Worm (Caenorhabditis elegans): ENCODE measurements around the gene acs-4.

The acs-4 gene

ce11 chrIII:7141285-7141715 lies 26.3 kb upstream of the acs-4 start:
- TF ChIP-seq nfya-1 (tag; optimal IDR thresholded peaks at IDR 0.05; ENCODE audit: insufficient read depth) (peak; percentile 61), hmg-11 (tag; optimal IDR thresholded peaks at IDR 0.05) (no peak), skn-1 (tag; optimal IDR thresholded peaks at IDR 0.05) (peak; percentile 36), eor-1 (tag; optimal IDR thresholded peaks at IDR 0.05) (no peak), lsy-12 (tag; optimal IDR thresholded peaks at IDR 0.05) (peak; percentile 55), egl-27 (tag; optimal IDR thresholded peaks at IDR 0.05) (peak; percentile 78), pqm-1 (tag; optimal IDR thresholded peaks at IDR 0.05) (peak; percentile 62), fos-1 (tag; optimal IDR thresholded peaks at IDR 0.05) (no peak), ama-1 (optimal IDR thresholded peaks at IDR 0.05) (peak; percentile 91), R02D3.7 (tag; optimal IDR thresholded peaks at IDR 0.05) (peak; percentile 31), lin-15B (tag; optimal IDR thresholded peaks at IDR 0.05) (peak; percentile 8), snpc-4 (tag; optimal IDR thresholded peaks at IDR 0.05) (peak; percentile 98), mml-1 (tag; optimal IDR thresholded peaks at IDR 0.05) (no peak), nhr-77 (tag; optimal IDR thresholded peaks at IDR 0.05) (peak; percentile 62), elt-3 (tag; optimal IDR thresholded peaks at IDR 0.05) (peak in 1 of 3 experiments; percentile 3), elt-2 (tag; optimal IDR thresholded peaks at IDR 0.05) (peak; percentile 80), ceh-28 (tag; optimal IDR thresholded peaks at IDR 0.05) (peak; percentile 42), pha-4 (tag; optimal IDR thresholded peaks at IDR 0.05) (peak; percentile 51), nhr-11 (tag; optimal IDR thresholded peaks at IDR 0.05) (no peak), ztf-4 (tag; optimal IDR thresholded peaks at IDR 0.05) (no peak), elt-1 (tag; optimal IDR thresholded peaks at IDR 0.05) (no peak)

ce11 chrIII:7142172-7142601 lies 25.5 kb upstream of the acs-4 start:
- TF ChIP-seq elt-2 (tag; optimal IDR thresholded peaks at IDR 0.05) (peak; percentile 26), ama-1 (optimal IDR thresholded peaks at IDR 0.05) (peak; percentile 76), fos-1 (tag; optimal IDR thresholded peaks at IDR 0.05) (no peak), nfya-1 (tag; optimal IDR thresholded peaks at IDR 0.05; ENCODE audit: insufficient read depth) (peak; percentile 43), snpc-4 (tag; optimal IDR thresholded peaks at IDR 0.05) (peak; percentile 97), egl-5 (tag; optimal IDR thresholded peaks at IDR 0.05) (no peak), R02D3.7 (tag; optimal IDR thresholded peaks at IDR 0.05) (no peak), nhr-11 (tag; optimal IDR thresholded peaks at IDR 0.05) (no peak), nhr-23 (tag; optimal IDR thresholded peaks at IDR 0.05) (no peak), pqm-1 (tag; optimal IDR thresholded peaks at IDR 0.05) (peak; percentile 45), nhr-25 (tag; optimal IDR thresholded peaks at IDR 0.05) (peak; percentile 11), nhr-237 (tag; optimal IDR thresholded peaks at IDR 0.05) (no peak)

ce11 chrIII:7144749-7145148 lies 22.9 kb upstream of the acs-4 start, which contains the start of gene glr-2:
Gene glr-2 (minus strand): TSS chrIII:7144959.
- no peak for TF ChIP-seq pqm-1 (tag; optimal IDR thresholded peaks at IDR 0.05)
- no peak for TF ChIP-seq egl-5 (tag; optimal IDR thresholded peaks at IDR 0.05)
- no peak for TF ChIP-seq nhr-77 (tag; optimal IDR thresholded peaks at IDR 0.05)
- TF ChIP-seq unc-39 (tag; optimal IDR thresholded peaks at IDR 0.05), result no peak
- TF ChIP-seq skn-1 (tag; optimal IDR thresholded peaks at IDR 0.05), result no peak
- no peak for TF ChIP-seq mdl-1 (tag; optimal IDR thresholded peaks at IDR 0.05)
- no peak for TF ChIP-seq sea-2 (GFP tag; optimal IDR thresholded peaks at IDR 0.05)
- TF ChIP-seq R02D3.7 (tag; optimal IDR thresholded peaks at IDR 0.05), result no peak
- TF ChIP-seq ZK546.5 (tag; optimal IDR thresholded peaks at IDR 0.05), result no peak
- TF ChIP-seq jun-1 (tag; optimal IDR thresholded peaks at IDR 0.05), result no peak
- no peak for TF ChIP-seq daf-12 (tag; optimal IDR thresholded peaks at IDR 0.05)
- TF ChIP-seq nhr-12 (tag; optimal IDR thresholded peaks at IDR 0.05), result no peak
- no peak for TF ChIP-seq hmg-11 (tag; optimal IDR thresholded peaks at IDR 0.05)
- TF ChIP-seq fos-1 (tag; optimal IDR thresholded peaks at IDR 0.05), result no peak
- TF ChIP-seq elt-1 (tag; optimal IDR thresholded peaks at IDR 0.05), result no peak
- no peak for TF ChIP-seq nhr-67 (tag; optimal IDR thresholded peaks at IDR 0.05)
- no peak for TF ChIP-seq ceh-16 (tag; optimal IDR thresholded peaks at IDR 0.05)
- no peak for TF ChIP-seq zag-1 (tag; optimal IDR thresholded peaks at IDR 0.05)
- TF ChIP-seq nhr-23 (tag; optimal IDR thresholded peaks at IDR 0.05), result no peak

- TF ChIP-seq ceh-9 (tag; optimal IDR thresholded peaks at IDR 0.05) (no peak), zag-1 (tag; optimal IDR thresholded peaks at IDR 0.05) (no peak), skn-1 (tag; optimal IDR thresholded peaks at IDR 0.05) (no peak), sea-2 (GFP tag; optimal IDR thresholded peaks at IDR 0.05) (no peak), lsy-12 (tag; optimal IDR thresholded peaks at IDR 0.05) (no peak), hmg-11 (tag; optimal IDR thresholded peaks at IDR 0.05) (no peak), tbx-2 (tag; optimal IDR thresholded peaks at IDR 0.05) (no peak), fkh-2 (tag; optimal IDR thresholded peaks at IDR 0.05) (no peak)
Observed at ce11 chrIII:7146341-7146740, 21.3 kb upstream of the acs-4 start.

Data from whole organism, L3 larva.